Worm (Caenorhabditis elegans) whole organism, early embryonic: ENCODE results near the gene tag-266.

Experiments
- B0310.2 ChIP-seq: sonication (generic microtip); optimal IDR thresholded peaks from 2 replicates; lab custom pipeline; 2016; ENCODE audit warnings: mild to moderate bottlenecking, missing genetic modification characterization, missing compliant biosample characterization
- F13C5.2 ChIP-seq: sonication (generic microtip); optimal IDR thresholded peaks from 2 replicates; lab custom pipeline; 2017; ENCODE audit warnings: mild to moderate bottlenecking, missing genetic modification characterization, inconsistent platforms, missing compliant biosample characterization
- ama-1 ChIP-seq: fragments of 150-350 bp; optimal IDR thresholded peaks from 2 replicates; lab custom pipeline; 2014
- ceh-13 ChIP-seq: fragments of 200-800 bp; sonication (Bioruptor generic); optimal IDR thresholded peaks from 2 replicates; lab custom pipeline; 2018; ENCODE audit warnings: mild to moderate bottlenecking, missing genetic modification characterization, missing compliant biosample characterization
- ceh-36 ChIP-seq: sonication (generic microtip); optimal IDR thresholded peaks from 2 replicates; lab custom pipeline; 2016; ENCODE audit warnings: missing genetic modification characterization, inconsistent platforms, missing compliant biosample characterization
- ets-7 ChIP-seq: sonication (generic microtip); optimal IDR thresholded peaks from 2 replicates; lab custom pipeline; 2016; ENCODE audit warnings: missing genotype, missing genetic modification characterization, missing compliant biosample characterization
- hmbx-1 ChIP-seq: sonication (generic microtip); optimal IDR thresholded peaks from 2 replicates; lab custom pipeline; 2016; ENCODE audit warnings: mild to moderate bottlenecking, missing genetic modification characterization, missing compliant biosample characterization
- hnd-1 ChIP-seq: sonication (generic microtip); optimal IDR thresholded peaks from 2 replicates; lab custom pipeline; 2016; ENCODE audit warnings: missing genetic modification characterization, missing compliant biosample characterization
- pes-1 ChIP-seq: fragments of 200-800 bp; sonication (Bioruptor generic); IDR thresholded peaks from 2 replicates; pipeline ENCODE4 v1.3.6; 2022; ENCODE audit warnings: missing genetic modification reagents, missing genetic modification characterization, missing compliant biosample characterization
- scrt-1 ChIP-seq: fragments of 200-800 bp; sonication (Bioruptor generic); IDR thresholded peaks from 2 replicates; pipeline ENCODE4 v1.3.6; 2022; ENCODE audit warnings: missing genetic modification characterization, missing compliant biosample characterization
- tbx-37 ChIP-seq: fragments of 200-800 bp; sonication (Bioruptor generic); conservative IDR thresholded peaks from 2 replicates; pipeline ENCODE4 v1.3.6; 2022; ENCODE audit warnings: missing genetic modification reagents, missing genetic modification characterization, missing compliant biosample characterization
- tra-4 ChIP-seq: sonication (generic microtip); optimal IDR thresholded peaks from 2 replicates; lab custom pipeline; 2017; ENCODE audit warnings: missing genetic modification characterization, missing compliant biosample characterization

DNA sequence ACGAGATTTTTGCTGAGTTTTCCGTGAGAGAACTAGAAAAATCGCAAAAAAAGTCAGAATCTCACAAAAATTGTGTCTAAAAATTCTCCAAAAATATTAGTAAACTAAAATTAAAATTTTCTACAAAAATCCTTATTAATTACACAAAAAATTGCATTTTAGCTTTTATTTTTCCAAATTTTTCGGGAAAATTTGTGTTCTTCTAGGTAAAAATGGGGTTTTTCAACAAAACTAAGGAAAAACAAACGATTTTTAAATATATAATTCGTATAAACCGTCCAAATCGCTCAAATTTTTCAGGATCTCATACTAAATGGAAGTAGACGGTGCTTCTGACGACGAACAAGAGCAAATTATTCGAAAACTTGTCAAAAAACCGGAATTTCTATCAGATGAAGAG, 1.7 kb upstream of the tag-266 start, which contains the start of gene W06E11.1:
- TF ChIP-seq ama-1 (lab: Kevin White, UChicago) (no peak), ceh-13 (GFP tag; lab: Kevin White, UChicago) (no peak), B0310.2 (tag; lab: Kevin White, UChicago) (no peak), tbx-37 (GFP tag; lab: Robert Waterston, UW) (no peak), hmbx-1 (no peak), hnd-1 (tag; lab: Kevin White, UChicago) (no peak), F13C5.2 (tag; lab: Kevin White, UChicago) (no peak), scrt-1 (no peak), ets-7 (no peak), pes-1 (no peak), tra-4 (tag; lab: Kevin White, UChicago) (no peak), ceh-36 (tag; lab: Kevin White, UChicago) (no peak)
